Fruit fly (Drosophila melanogaster) whole organism, embryonic: ENCODE data around the gene CG14100.
A peak's percentile ranks its signal among the peaks of the same experiment; 100 is the strongest.

Source experiments
- BEAF-32 ChIP-seq: fragments of 200-800 bp; sonication (Bioruptor generic); optimal IDR thresholded peaks from 3 replicates; lab custom pipeline; 2017; ENCODE audit warnings: missing biosample characterization, missing genetic modification characterization, mild to moderate bottlenecking, moderate library complexity, missing genetic modification reagents
- CG10209 ChIP-seq: fragments of 200-800 bp; sonication (Bioruptor generic); optimal IDR thresholded peaks from 3 replicates; lab custom pipeline; 2017; ENCODE audit warnings: missing biosample characterization, mild to moderate bottlenecking, missing genetic modification characterization, missing genetic modification reagents
- CG11696 ChIP-seq: fragments of 200-800 bp; sonication (Bioruptor generic); IDR thresholded peaks from 2 replicates; pipeline ENCODE4 v1.3.6; 2022; ENCODE audit warnings: missing biosample characterization, missing genetic modification characterization
- CG12104 ChIP-seq: fragments of 200-800 bp; sonication (Bioruptor generic); optimal IDR thresholded peaks from 3 replicates; lab custom pipeline; 2016; ENCODE audit warnings: missing biosample characterization, missing genetic modification characterization
- CG15073 ChIP-seq: fragments of 200-800 bp; sonication (Bioruptor generic); optimal IDR thresholded peaks from 2 replicates; lab custom pipeline; 2016; ENCODE audit warnings: missing biosample characterization, missing genetic modification characterization
- CG15514 ChIP-seq: fragments of 200-800 bp; sonication (Bioruptor generic); optimal IDR thresholded peaks from 3 replicates; lab custom pipeline; 2017; ENCODE audit warnings: missing biosample characterization, missing genetic modification characterization, mild to moderate bottlenecking, moderate library complexity, missing genetic modification reagents
- CG17829 ChIP-seq: fragments of 200-800 bp; optimal IDR thresholded peaks from 2 replicates; lab custom pipeline; 2019; ENCODE audit warnings: missing biosample characterization, mild to moderate bottlenecking, missing genetic modification characterization, moderate library complexity
- CG2202 ChIP-seq: fragments of 200-800 bp; sonication (Bioruptor generic); optimal IDR thresholded peaks from 2 replicates; lab custom pipeline; 2018; ENCODE audit warnings: missing biosample characterization, mild to moderate bottlenecking, missing genetic modification characterization
- CG2889 ChIP-seq: fragments of 200-800 bp; sonication (Bioruptor generic); IDR thresholded peaks from 3 replicates; pipeline ENCODE4 v1.3.6; 2022; ENCODE audit warnings: missing biosample characterization, missing genetic modification characterization
- CG30431 ChIP-seq: fragments of 200-800 bp; sonication (Bioruptor generic); optimal IDR thresholded peaks from 2 replicates; lab custom pipeline; 2017; ENCODE audit warnings: missing biosample characterization, missing genetic modification characterization
- CG31441 ChIP-seq: fragments of 200-800 bp; sonication (Bioruptor generic); IDR thresholded peaks from 2 replicates; pipeline ENCODE4 v1.3.6; 2022; ENCODE audit warnings: missing biosample characterization, missing genetic modification characterization
- CG33557 ChIP-seq: fragments of 200-800 bp; sonication (Bioruptor generic); optimal IDR thresholded peaks from 2 replicates; lab custom pipeline; 2019; ENCODE audit warnings: missing biosample characterization, mild to moderate bottlenecking, missing genetic modification characterization, moderate library complexity
- CG34224 ChIP-seq: fragments of 200-800 bp; sonication (Bioruptor generic); IDR thresholded peaks from 3 replicates; pipeline ENCODE4 v1.3.6; 2022; ENCODE audit warnings: missing biosample characterization, missing genetic modification characterization; ENCODE audit not compliant: partially characterized antibody
- CG4404 ChIP-seq: fragments of 200-800 bp; sonication (Bioruptor generic); IDR thresholded peaks from 2 replicates; pipeline ENCODE4 v1.3.6; 2022; ENCODE audit warnings: missing biosample characterization, missing genetic modification characterization
- CG4424 ChIP-seq: fragments of 200-800 bp; sonication (Bioruptor generic); optimal IDR thresholded peaks from 3 replicates; lab custom pipeline; 2016; ENCODE audit warnings: missing biosample characterization, missing genetic modification characterization
- CG8924 ChIP-seq: fragments of 200-800 bp; optimal IDR thresholded peaks from 3 replicates; lab custom pipeline; 2019; ENCODE audit warnings: missing biosample characterization, mild to moderate bottlenecking, missing genetic modification characterization, moderate library complexity
- CG9727 ChIP-seq: fragments of 200-800 bp; sonication (Bioruptor generic); optimal IDR thresholded peaks from 3 replicates; lab custom pipeline; 2017; ENCODE audit warnings: missing biosample characterization, mild to moderate bottlenecking, missing genetic modification characterization
- Camta ChIP-seq: fragments of 200-800 bp; sonication (Bioruptor generic); optimal IDR thresholded peaks from 2 replicates; lab custom pipeline; 2016; ENCODE audit warnings: missing biosample characterization, missing genetic modification characterization
- Chrac-16 ChIP-seq: fragments of 200-800 bp; sonication (Bioruptor generic); optimal IDR thresholded peaks from 3 replicates; lab custom pipeline; 2016; ENCODE audit warnings: missing biosample characterization, missing genetic modification characterization
- Dbx ChIP-seq: fragments of 200-800 bp; sonication (Bioruptor generic); IDR thresholded peaks from 3 replicates; pipeline ENCODE4 v1.3.6; 2022; ENCODE audit warnings: missing biosample characterization, missing genetic modification characterization
- GATAe ChIP-seq: fragments of 200-800 bp; sonication (Bioruptor generic); conservative IDR thresholded peaks from 2 replicates; pipeline ENCODE4 v1.3.6; 2022; ENCODE audit warnings: missing biosample characterization, missing genetic modification characterization
- Hr3 ChIP-seq: fragments of 200-800 bp; sonication (Bioruptor generic); optimal IDR thresholded peaks from 3 replicates; lab custom pipeline; 2016; ENCODE audit warnings: missing biosample characterization, missing genetic modification characterization
- Jarid2 ChIP-seq: fragments of 200-800 bp; sonication (Bioruptor generic); optimal IDR thresholded peaks from 3 replicates; lab custom pipeline; 2017; ENCODE audit warnings: mild to moderate bottlenecking, missing biosample characterization, missing genetic modification reagents, missing genetic modification characterization
- MESR4 ChIP-seq: fragments of 200-800 bp; sonication (Bioruptor generic); optimal IDR thresholded peaks from 2 replicates; lab custom pipeline; 2018; ENCODE audit warnings: missing biosample characterization, mild to moderate bottlenecking, missing genetic modification characterization, moderate library complexity
- Max ChIP-seq: fragments of 200-800 bp; sonication (Bioruptor generic); optimal IDR thresholded peaks from 2 replicates; lab custom pipeline; 2016; ENCODE audit warnings: missing biosample characterization, mild to moderate bottlenecking, missing genetic modification characterization
- Nf-YB ChIP-seq: fragments of 200-800 bp; sonication (Bioruptor generic); optimal IDR thresholded peaks from 3 replicates; lab custom pipeline; 2019; ENCODE audit warnings: missing biosample characterization, mild to moderate bottlenecking, missing genetic modification characterization, moderate library complexity
- Ptx1 ChIP-seq: fragments of 200-800 bp; sonication (Bioruptor generic); IDR thresholded peaks from 2 replicates; pipeline ENCODE4 v1.3.6; 2022; ENCODE audit warnings: missing biosample characterization, missing genetic modification characterization
- Spps ChIP-seq: fragments of 200-800 bp; sonication (Bioruptor generic); optimal IDR thresholded peaks from 2 replicates; lab custom pipeline; 2018; ENCODE audit warnings: missing biosample characterization, mild to moderate bottlenecking, missing genetic modification characterization
- ac ChIP-seq: fragments of 200-800 bp; sonication (Bioruptor generic); optimal IDR thresholded peaks from 3 replicates; lab custom pipeline; 2017; ENCODE audit warnings: missing biosample characterization, mild to moderate bottlenecking, missing genetic modification characterization
- aop ChIP-seq: fragments of 200-800 bp; sonication (Bioruptor generic); IDR thresholded peaks from 2 replicates; pipeline ENCODE4 v1.3.6; 2022; ENCODE audit warnings: missing biosample characterization, missing genetic modification characterization
- chif ChIP-seq, 2 experiments: fragments of 200-800 bp; sonication (Bioruptor generic); optimal IDR thresholded peaks; 3 replicates each; lab custom pipeline; 2016; ENCODE audit warnings: missing biosample characterization in 2 of 2, missing genetic modification characterization in 2 of 2
- croc ChIP-seq: fragments of 200-800 bp; sonication (Bioruptor generic); conservative IDR thresholded peaks from 3 replicates; pipeline ENCODE4 v1.3.6; 2022; ENCODE audit warnings: missing biosample characterization, missing genetic modification characterization
- crp ChIP-seq, 2 experiments: fragments of 200-800 bp; sonication (Bioruptor generic); optimal IDR thresholded peaks; 2 replicates in 1 of 2; 3 replicates in 1 of 2; lab custom pipeline; 2017; ENCODE audit warnings: missing biosample characterization in 2 of 2, missing genetic modification characterization in 2 of 2, mild to moderate bottlenecking in 1 of 2, moderate library complexity in 1 of 2
- dan ChIP-seq: fragments of 200-800 bp; sonication (Bioruptor generic); IDR thresholded peaks from 2 replicates; pipeline ENCODE4 v1.3.6; 2022; ENCODE audit warnings: missing biosample characterization, missing genetic modification characterization
- dmrt11E ChIP-seq: fragments of 200-800 bp; sonication (Bioruptor generic); optimal IDR thresholded peaks from 3 replicates; lab custom pipeline; 2018; ENCODE audit warnings: missing biosample characterization, mild to moderate bottlenecking, missing genetic modification characterization, moderate library complexity
- dpn ChIP-seq, 2 experiments: fragments of 200-800 bp; sonication (Bioruptor generic); optimal IDR thresholded peaks; 3 replicates each; lab custom pipeline; 2016; ENCODE audit warnings: missing biosample characterization in 2 of 2, missing genetic modification characterization in 2 of 2
- gcm ChIP-seq: fragments of 200-800 bp; sonication (Bioruptor generic); optimal IDR thresholded peaks from 2 replicates; lab custom pipeline; 2019; ENCODE audit warnings: missing biosample characterization, mild to moderate bottlenecking, missing genetic modification characterization, moderate library complexity
- grn ChIP-seq: fragments of 200-800 bp; sonication (Bioruptor generic); optimal IDR thresholded peaks from 3 replicates; lab custom pipeline; 2017; ENCODE audit warnings: missing biosample characterization, missing genetic modification characterization
- kay ChIP-seq: fragments of 200-800 bp; sonication (Bioruptor generic); optimal IDR thresholded peaks from 2 replicates; lab custom pipeline; 2016; ENCODE audit warnings: missing biosample characterization, missing genetic modification characterization
- mirr ChIP-seq: fragments of 200-800 bp; sonication (Bioruptor generic); optimal IDR thresholded peaks from 3 replicates; lab custom pipeline; 2018; ENCODE audit warnings: missing biosample characterization, mild to moderate bottlenecking, missing genetic modification characterization
- nau ChIP-seq: fragments of 200-800 bp; sonication (Bioruptor generic); optimal IDR thresholded peaks from 3 replicates; lab custom pipeline; 2017; ENCODE audit warnings: missing biosample characterization, mild to moderate bottlenecking, missing genetic modification characterization, missing genetic modification reagents
- nmo ChIP-seq: fragments of 200-800 bp; sonication (Bioruptor generic); optimal IDR thresholded peaks from 2 replicates; lab custom pipeline; 2018; ENCODE audit warnings: missing biosample characterization, mild to moderate bottlenecking, missing genetic modification characterization, moderate library complexity
- oc ChIP-seq: fragments of 200-800 bp; sonication (Bioruptor generic); optimal IDR thresholded peaks from 2 replicates; lab custom pipeline; 2018; ENCODE audit warnings: missing biosample characterization, mild to moderate bottlenecking, missing genetic modification characterization, moderate library complexity
- onecut ChIP-seq: fragments of 200-800 bp; sonication (Bioruptor generic); IDR thresholded peaks from 2 replicates; pipeline ENCODE4 v1.3.6; 2022; ENCODE audit warnings: missing biosample characterization, missing genetic modification characterization
- org-1 ChIP-seq: fragments of 200-800 bp; sonication (Bioruptor generic); optimal IDR thresholded peaks from 2 replicates; lab custom pipeline; 2017; ENCODE audit warnings: missing biosample characterization, missing genetic modification characterization
- otp ChIP-seq: fragments of 200-800 bp; sonication (Bioruptor generic); IDR thresholded peaks from 3 replicates; pipeline ENCODE4, ENCODE4 v1.3.6; 2022; ENCODE audit warnings: missing biosample characterization, missing genetic modification characterization
- pb ChIP-seq: fragments of 200-800 bp; sonication (Bioruptor generic); optimal IDR thresholded peaks from 3 replicates; lab custom pipeline; 2016; ENCODE audit warnings: missing biosample characterization, missing genetic modification characterization
- row ChIP-seq: fragments of 200-800 bp; sonication (Bioruptor generic); IDR thresholded peaks from 3 replicates; pipeline ENCODE4 v1.3.6; 2022; ENCODE audit warnings: missing biosample characterization, missing genetic modification characterization
- salm ChIP-seq: fragments of 200-800 bp; sonication (Bioruptor generic); optimal IDR thresholded peaks from 2 replicates; lab custom pipeline; 2018; ENCODE audit warnings: missing biosample characterization, mild to moderate bottlenecking, missing genetic modification characterization

CG14100 gene

DNA sequence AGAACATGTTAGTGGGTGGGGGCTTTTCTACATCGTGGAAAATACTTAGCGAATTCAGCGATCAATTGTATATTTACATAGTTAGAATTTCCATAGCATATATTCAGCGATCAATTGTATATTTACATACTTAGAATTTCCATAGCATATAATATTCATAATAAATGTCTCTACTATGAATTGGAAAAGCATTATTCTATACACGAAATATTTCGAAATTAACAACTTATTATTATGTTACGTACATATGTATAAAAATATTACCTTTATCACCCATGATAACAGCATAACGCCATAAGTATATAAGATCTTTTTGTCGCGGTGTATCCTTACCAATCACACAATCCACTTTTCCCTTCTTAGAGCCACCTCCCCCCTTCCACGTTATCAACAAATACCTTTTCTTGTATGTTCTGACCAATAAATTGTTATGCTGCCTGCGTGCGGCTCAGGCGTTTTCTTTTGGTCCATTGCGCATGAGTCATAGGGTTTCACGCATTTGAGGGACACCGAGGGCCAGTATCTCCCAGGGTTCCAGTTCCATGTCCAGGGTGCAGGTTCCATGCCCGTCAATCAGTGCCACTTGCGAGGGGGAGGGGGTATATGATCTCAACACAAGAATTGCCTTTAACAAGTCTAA lies 46.6 kb upstream of the CG14100 start (continued):
- TF ChIP-seq Chrac-16 (GFP tag; lab: Kevin White, UChicago) (peak; percentile 48), org-1 (peak; percentile 50), dan (no peak), CG15514 (GFP tag; lab: Kevin White, UChicago) (no peak), CG4404 (GFP tag; lab: Robert Waterston, UW) (peak; percentile 85), onecut (GFP tag; lab: Robert Waterston, UW) (0 out of 2 replicates have a peak, but pooled peaks have one; percentile 17), Ptx1 (GFP tag; lab: Robert Waterston, UW) (no peak), salm (tag; lab: Kevin White, UChicago) (no peak), CG9727 (peak; percentile 91), mirr (GFP tag; lab: Kevin White, UChicago) (no peak), ac (GFP tag; lab: Kevin White, UChicago) (peak; percentile 56), MESR4 (GFP tag; lab: Kevin White, UChicago) (no peak), otp (no peak), crp (GFP tag; optimal IDR thresholded peaks at IDR 0.05; lab: Kevin White, UChicago) (no peak), CG11696 (0 out of 2 replicates have a peak, but pooled peaks have one; percentile 11), CG34224 (GFP tag; lab: Robert Waterston, UW) (no peak), Nf-YB (GFP tag; lab: Kevin White, UChicago) (peak; percentile 56), CG31441 (GFP tag; lab: Robert Waterston, UW) (peak; percentile 69), chif (GFP tag; optimal IDR thresholded peaks at IDR 0.05; lab: Kevin White, UChicago) (peak in 1 of 2 experiments; percentile 60), Max (peak; percentile 51), Hr3 (GFP tag; lab: Kevin White, UChicago) (peak; percentile 49), aop (GFP tag; lab: Robert Waterston, UW) (no peak), CG2202 (tag; lab: Kevin White, UChicago) (peak; percentile 74), kay (GFP tag; lab: Kevin White, UChicago) (peak; percentile 34), row (GFP tag; lab: Robert Waterston, UW) (peak; percentile 66), gcm (peak; percentile 58), CG17829 (tag; lab: Kevin White, UChicago) (peak; percentile 85), Jarid2 (GFP tag; lab: Kevin White, UChicago) (no peak), CG8924 (tag; lab: Kevin White, UChicago) (peak; percentile 80), croc (peak; percentile 52; the same call in 2 of the 3 replicates), BEAF-32 (GFP tag; lab: Kevin White, UChicago) (no peak), nau (GFP tag; lab: Kevin White, UChicago) (no peak), grn (GFP tag; lab: Kevin White, UChicago) (peak; percentile 35), dpn (GFP tag; optimal IDR thresholded peaks at IDR 0.05; lab: Kevin White, UChicago) (no peak), dmrt11E (tag; lab: Kevin White, UChicago) (peak; percentile 96), Camta (no peak), CG33557 (peak; percentile 92), CG30431 (GFP tag; lab: Kevin White, UChicago) (peak; percentile 59), GATAe (no peak), CG10209 (peak; percentile 65), CG2889 (no peak; the same call in 2 of the 3 replicates), Dbx (GFP tag; lab: Robert Waterston, UW) (no peak), oc (tag; lab: Kevin White, UChicago) (peak; percentile 1), Spps (tag; lab: Kevin White, UChicago) (peak; percentile 79), CG4424 (GFP tag; lab: Kevin White, UChicago) (peak; percentile 60), nmo (GFP tag; lab: Kevin White, UChicago) (peak; percentile 85), CG15073 (GFP tag; lab: Kevin White, UChicago) (peak; percentile 0), CG12104 (peak; percentile 6), pb (GFP tag; lab: Kevin White, UChicago) (no peak)
